Worm (Caenorhabditis elegans): ENCODE results near the gene nas-7.

DNA sequence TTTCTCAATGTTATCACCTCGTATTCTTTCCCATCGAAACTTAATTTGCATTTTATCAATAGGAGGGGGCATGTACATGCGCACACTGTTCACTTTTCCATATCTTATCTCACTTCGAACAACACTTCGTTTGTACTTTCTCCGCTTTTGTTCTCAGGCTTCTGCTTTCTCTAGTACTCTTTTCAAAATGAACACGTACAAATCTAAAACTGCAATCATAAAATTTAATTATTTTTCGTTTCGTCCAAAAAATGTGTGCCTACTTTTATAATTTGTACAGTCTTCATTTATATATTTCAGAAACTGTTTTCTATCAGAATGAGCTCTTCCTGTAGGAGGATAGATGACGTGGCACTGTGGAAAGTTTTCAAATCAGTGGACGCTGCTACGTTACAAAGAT lies 3.8 kb downstream of the nas-7 start, which contains the start of gene C07D10.1:
- no peak for TF ChIP-seq nhr-11 (tag; optimal IDR thresholded peaks at IDR 0.05)
- TF ChIP-seq lin-39 (tag; optimal IDR thresholded peaks at IDR 0.05) = no peak
- no peak for TF ChIP-seq blmp-1 (tag; optimal IDR thresholded peaks at IDR 0.05; ENCODE audit: insufficient read depth)
- TF ChIP-seq ztf-4 (tag; optimal IDR thresholded peaks at IDR 0.05) = no peak
- no peak for TF ChIP-seq nhr-237 (tag; optimal IDR thresholded peaks at IDR 0.05)
- TF ChIP-seq elt-1 (tag; optimal IDR thresholded peaks at IDR 0.05) = no peak
- no peak for TF ChIP-seq nhr-12 (tag; optimal IDR thresholded peaks at IDR 0.05)
- TF ChIP-seq nhr-129 (tag; optimal IDR thresholded peaks at IDR 0.05) = no peak
- TF ChIP-seq unc-62 (GFP tag; optimal IDR thresholded peaks at IDR 0.05) = no peak
- no peak for TF ChIP-seq gmeb-1 (tag; optimal IDR thresholded peaks at IDR 0.05)
- TF ChIP-seq ceh-82 (tag; optimal IDR thresholded peaks at IDR 0.05) = no peak
- no peak for TF ChIP-seq nhr-25 (tag; optimal IDR thresholded peaks at IDR 0.05)
